Worm (Caenorhabditis elegans): Measurements from ENCODE around the gene C07D10.6.

Gene C07D10.6

ce11 chrII:7353027-7353426 lies 26.1 kb upstream of the C07D10.6 start (continued):
- TF ChIP-seq sdz-38 (tag; optimal IDR thresholded peaks at IDR 0.05) (no peak), atf-7 (tag; optimal IDR thresholded peaks at IDR 0.05) (no peak), T07F8.4 (tag; optimal IDR thresholded peaks at IDR 0.05) (no peak), F22D6.2 (tag; optimal IDR thresholded peaks at IDR 0.05) (no peak), rcor-1 (GFP tag; IDR thresholded peaks at IDR 0.05) (peak; percentile 65), C17E4.6 (GFP tag; IDR thresholded peaks at IDR 0.05) (no peak), ztf-22 (GFP tag; optimal IDR thresholded peaks at IDR 0.05) (no peak), F33H1.4 (GFP tag; IDR thresholded peaks at IDR 0.05) (peak; percentile 76), ZK185.1 (tag; optimal IDR thresholded peaks at IDR 0.05; ENCODE audit: poor library complexity, severe bottlenecking) (no peak), nhr-90 (tag; optimal IDR thresholded peaks at IDR 0.05) (no peak), rec-8 (tag; optimal IDR thresholded peaks at IDR 0.05) (no peak), Y79H2A.3 (GFP tag; conservative IDR thresholded peaks at IDR 0.05) (no peak), zim-3 (tag; optimal IDR thresholded peaks at IDR 0.05) (no peak), egrh-3 (GFP tag; IDR thresholded peaks at IDR 0.05) (peak; percentile 29; the same call in 1 of the 2 replicates), B0336.3 (GFP tag; IDR thresholded peaks at IDR 0.05) (no peak), lsy-27 (tag; optimal IDR thresholded peaks at IDR 0.05; ENCODE audit: borderline replicate concordance, insufficient read depth) (no peak), ztf-25 (GFP tag; IDR thresholded peaks at IDR 0.05) (no peak), ceh-100 (GFP tag; IDR thresholded peaks at IDR 0.05) (peak; percentile 70), F10E7.11 (tag; optimal IDR thresholded peaks at IDR 0.05) (no peak), hrde-1 (tag; optimal IDR thresholded peaks at IDR 0.05; ENCODE audit: borderline replicate concordance) (no peak), Y56A3A.18 (GFP tag; IDR thresholded peaks at IDR 0.05) (no peak), die-1 (tag; optimal IDR thresholded peaks at IDR 0.05) (no peak), hsf-1 (GFP tag; IDR thresholded peaks at IDR 0.05) (peak; percentile 23; the same call in 1 of the 2 replicates), F49E8.2 (tag; optimal IDR thresholded peaks at IDR 0.05; ENCODE audit: insufficient read depth) (peak; percentile 50), hmg-1.2 (GFP tag; IDR thresholded peaks at IDR 0.05) (peak; percentile 30; the same call in 1 of the 2 replicates), tbx-9 (tag; optimal IDR thresholded peaks at IDR 0.05; ENCODE audit: borderline replicate concordance) (no peak), Y67H2A.10 (GFP tag; conservative IDR thresholded peaks at IDR 0.05) (no peak), madf-3 (GFP tag; IDR thresholded peaks at IDR 0.05) (no peak)

ce11 chrII:7356326-7356725 lies 22.8 kb upstream of the C07D10.6 start, which contains the start of gene haf-2:
haf-2 (minus strand) TSS chrII:7356426.
- no peak for TF ChIP-seq cebp-1 (GFP tag; IDR thresholded peaks at IDR 0.05)
- peak; percentile 87 for TF ChIP-seq cebp-1 (tag; optimal IDR thresholded peaks at IDR 0.05)
- TF ChIP-seq unc-130 (GFP tag; optimal IDR thresholded peaks at IDR 0.05), result no peak
- TF ChIP-seq nfya-2 (GFP tag; IDR thresholded peaks at IDR 0.05), result no peak
- no peak for TF ChIP-seq F39B2.1 (GFP tag; IDR thresholded peaks at IDR 0.05)

ce11 chrII:7356773-7357172 lies 22.3 kb upstream of the C07D10.6 start:
- TF ChIP-seq snpc-3.4 (tag; optimal IDR thresholded peaks at IDR 0.05) (peak; percentile 30), attf-3 (GFP tag; conservative IDR thresholded peaks at IDR 0.05) (peak; percentile 94), ztf-28 (GFP tag; IDR thresholded peaks at IDR 0.05) (no peak), madf-8 (GFP tag; conservative IDR thresholded peaks at IDR 0.05) (peak; percentile 83), hmg-1.2 (GFP tag; IDR thresholded peaks at IDR 0.05) (peak; percentile 92), rcor-1 (GFP tag; IDR thresholded peaks at IDR 0.05) (peak; percentile 57), madf-6 (GFP tag; IDR thresholded peaks at IDR 0.05) (peak; percentile 93), snpc-4 (GFP tag; optimal IDR thresholded peaks at IDR 0.05) (no peak), snpc-4 (tag; optimal IDR thresholded peaks at IDR 0.05) (peak in 1 of 4 experiments; percentile 21), B0019.2 (GFP tag; conservative IDR thresholded peaks at IDR 0.05) (peak; percentile 32; the same call in 1 of the 2 replicates), snpc-1.1 (tag; optimal IDR thresholded peaks at IDR 0.05; ENCODE audit: insufficient read depth) (no peak), efl-1 (GFP tag; optimal IDR thresholded peaks at IDR 0.05) (peak; percentile 17), lsl-1 (GFP tag; optimal IDR thresholded peaks at IDR 0.05) (peak; percentile 12), athp-1 (tag; optimal IDR thresholded peaks at IDR 0.05) (no peak), xnd-1 (tag; optimal IDR thresholded peaks at IDR 0.05) (peak; percentile 69), him-1 (tag; optimal IDR thresholded peaks at IDR 0.05) (peak; percentile 42)
